Worm (Caenorhabditis elegans) whole organism, L2 larva: ENCODE results near the gene F54D8.6.
"Not testable (repeated sequence)": the region's sequence is repeated elsewhere in the genome, so short reads cannot be mapped to it uniquely, and the experiment has no call there.

Experiments used
- C34F6.9 ChIP-seq: fragments of 150-350 bp; optimal IDR thresholded peaks from 2 replicates; lab custom pipeline; 2014; ENCODE audit warnings: missing biosample characterization, missing genetic modification characterization
- R02D3.7 ChIP-seq: fragments of 150-350 bp; optimal IDR thresholded peaks from 2 replicates; lab custom pipeline; 2014; ENCODE audit warnings: missing biosample characterization, missing genetic modification characterization
- Y55F3AM.14 ChIP-seq: fragments of 200-800 bp; sonication (Bioruptor generic); optimal IDR thresholded peaks from 2 replicates; lab custom pipeline; 2018; ENCODE audit warnings: mild to moderate bottlenecking, missing genetic modification characterization, missing compliant biosample characterization
- ZK546.5 ChIP-seq: sonication (generic microtip); optimal IDR thresholded peaks from 2 replicates; lab custom pipeline; 2017; ENCODE audit warnings: missing biosample characterization, missing genetic modification characterization
- alr-1 ChIP-seq: fragments of 150-350 bp; optimal IDR thresholded peaks from 2 replicates; lab custom pipeline; 2014; ENCODE audit warnings: missing biosample characterization, missing genetic modification characterization
- aly-2 ChIP-seq: fragments of 150-350 bp; optimal IDR thresholded peaks from 2 replicates; lab custom pipeline; 2014; ENCODE audit warnings: missing biosample characterization, missing genetic modification characterization
- ama-1 ChIP-seq: fragments of 150-350 bp; optimal IDR thresholded peaks from 2 replicates; lab custom pipeline; 2018; ENCODE audit warnings: inconsistent platforms
- ceh-16 ChIP-seq: fragments of 150-350 bp; optimal IDR thresholded peaks from 2 replicates; lab custom pipeline; 2014; ENCODE audit warnings: missing biosample characterization, missing genetic modification characterization
- crh-2 ChIP-seq: sonication (generic microtip); optimal IDR thresholded peaks from 2 replicates; lab custom pipeline; 2017; ENCODE audit warnings: missing biosample characterization, missing genetic modification characterization
- dmd-4 ChIP-seq: sonication (generic microtip); optimal IDR thresholded peaks from 2 replicates; lab custom pipeline; 2017; ENCODE audit warnings: missing biosample characterization, missing genetic modification characterization
- elt-1 ChIP-seq: fragments of 150-350 bp; optimal IDR thresholded peaks from 2 replicates; lab custom pipeline; 2014; ENCODE audit warnings: missing biosample characterization, missing genetic modification characterization
- fos-1 ChIP-seq: fragments of 150-350 bp; optimal IDR thresholded peaks from 2 replicates; lab custom pipeline; 2014; ENCODE audit warnings: missing biosample characterization, missing genetic modification characterization
- gmeb-1 ChIP-seq: fragments of 150-350 bp; optimal IDR thresholded peaks from 2 replicates; lab custom pipeline; 2014; ENCODE audit warnings: missing biosample characterization, missing genetic modification characterization
- lin-11 ChIP-seq: fragments of 150-350 bp; sonication (generic microtip); optimal IDR thresholded peaks from 2 replicates; lab custom pipeline; 2014; ENCODE audit warnings: missing biosample characterization, missing genetic modification characterization, inconsistent platforms, mixed read lengths
- lin-13 ChIP-seq: fragments of 150-350 bp; optimal IDR thresholded peaks from 2 replicates; lab custom pipeline; 2014; ENCODE audit warnings: missing biosample characterization, missing genetic modification reagents, missing genetic modification characterization
- lin-39 ChIP-seq: fragments of 150-350 bp; optimal IDR thresholded peaks from 2 replicates; lab custom pipeline; 2014; ENCODE audit warnings: missing biosample characterization, missing genetic modification reagents, missing genetic modification characterization
- lsy-2 ChIP-seq, 2 experiments: fragments of 150-350 bp in 1 of 2; sonication (generic microtip) in 1 of 2; optimal IDR thresholded peaks; 2 replicates each; lab custom pipeline; 2014 to 2017; ENCODE audit warnings: missing biosample characterization in 2 of 2, missing genetic modification characterization in 2 of 2
- mab-5 ChIP-seq: fragments of 150-350 bp; optimal IDR thresholded peaks from 2 replicates; lab custom pipeline; 2014; ENCODE audit warnings: missing biosample characterization, missing genetic modification characterization
- mbf-1 ChIP-seq: sonication (generic microtip); optimal IDR thresholded peaks from 2 replicates; lab custom pipeline; 2017; ENCODE audit warnings: missing biosample characterization, missing genetic modification characterization
- mdl-1 ChIP-seq, 2 experiments: fragments of 150-350 bp in 1 of 2; sonication (generic microtip) in 1 of 2; optimal IDR thresholded peaks; 2 replicates each; lab custom pipeline; 2017; ENCODE audit warnings: missing biosample characterization in 2 of 2, missing genetic modification characterization in 2 of 2
- nhr-10 ChIP-seq: sonication (generic microtip); optimal IDR thresholded peaks from 2 replicates; lab custom pipeline; 2017; ENCODE audit warnings: missing biosample characterization, missing genetic modification characterization
- nhr-11 ChIP-seq: fragments of 150-350 bp; optimal IDR thresholded peaks from 2 replicates; lab custom pipeline; 2014; ENCODE audit warnings: missing biosample characterization, missing genetic modification characterization
- nhr-129 ChIP-seq: fragments of 150-350 bp; optimal IDR thresholded peaks from 2 replicates; lab custom pipeline; 2014; ENCODE audit warnings: missing biosample characterization, missing genetic modification characterization
- nhr-23 ChIP-seq: fragments of 150-350 bp; optimal IDR thresholded peaks from 2 replicates; lab custom pipeline; 2014; ENCODE audit warnings: missing biosample characterization, missing genetic modification reagents, missing genetic modification characterization
- nhr-25 ChIP-seq: fragments of 150-350 bp; sonication (generic microtip); optimal IDR thresholded peaks from 3 replicates; lab custom pipeline; 2014; ENCODE audit warnings: missing biosample characterization, missing genetic modification characterization
- nhr-6 ChIP-seq: fragments of 150-350 bp; optimal IDR thresholded peaks from 2 replicates; lab custom pipeline; 2014; ENCODE audit warnings: missing biosample characterization, missing genetic modification characterization
- peb-1 ChIP-seq: fragments of 150-350 bp; optimal IDR thresholded peaks from 2 replicates; lab custom pipeline; 2014; ENCODE audit warnings: missing biosample characterization, missing genetic modification characterization
- sem-4 ChIP-seq: fragments of 150-350 bp; optimal IDR thresholded peaks from 2 replicates; lab custom pipeline; 2014; ENCODE audit warnings: missing biosample characterization, missing genetic modification reagents, missing genetic modification characterization
- skn-1 ChIP-seq: sonication (generic microtip); optimal IDR thresholded peaks from 2 replicates; lab custom pipeline; 2017; ENCODE audit warnings: missing biosample characterization, missing genetic modification characterization
- sma-3 ChIP-seq: sonication (generic microtip); optimal IDR thresholded peaks from 2 replicates; lab custom pipeline; 2016; ENCODE audit warnings: missing genetic modification reagents, missing genetic modification characterization, missing compliant biosample characterization
- sma-9 ChIP-seq, 2 experiments: fragments of 150-350 bp in 1 of 2; sonication (generic microtip) in 1 of 2; optimal IDR thresholded peaks; 2 replicates each; lab custom pipeline; 2014 to 2016; ENCODE audit warnings: missing genetic modification characterization in 2 of 2, mild to moderate bottlenecking in 1 of 2, missing biosample characterization in 1 of 2, missing compliant biosample characterization in 1 of 2, missing genetic modification reagents in 1 of 2, moderate library complexity in 1 of 2
- snpc-4 ChIP-seq: fragments of 150-350 bp; optimal IDR thresholded peaks from 2 replicates; lab custom pipeline; 2014; ENCODE audit warnings: missing biosample characterization, missing genetic modification characterization
- unc-55 ChIP-seq: fragments of 150-350 bp; sonication (generic microtip); optimal IDR thresholded peaks from 3 replicates; lab custom pipeline; 2014; ENCODE audit warnings: missing biosample characterization, missing genetic modification reagents, missing genetic modification characterization
- unc-62 ChIP-seq: fragments of 150-350 bp; optimal IDR thresholded peaks from 2 replicates; lab custom pipeline; 2014; ENCODE audit warnings: missing biosample characterization, missing genetic modification reagents, missing genetic modification characterization
- zag-1 ChIP-seq: fragments of 150-350 bp; optimal IDR thresholded peaks from 2 replicates; lab custom pipeline; 2014; ENCODE audit warnings: missing biosample characterization, missing genetic modification characterization
- ztf-1 ChIP-seq: fragments of 200-800 bp; sonication (Bioruptor generic); conservative IDR thresholded peaks from 2 replicates; pipeline ENCODE4 v1.3.6; 2022; ENCODE audit warnings: missing genetic modification characterization, missing compliant biosample characterization
- ztf-11 ChIP-seq: sonication (generic microtip); optimal IDR thresholded peaks from 2 replicates; lab custom pipeline; 2017; ENCODE audit warnings: missing biosample characterization, missing genetic modification characterization

F54D8.6 gene

DNA sequence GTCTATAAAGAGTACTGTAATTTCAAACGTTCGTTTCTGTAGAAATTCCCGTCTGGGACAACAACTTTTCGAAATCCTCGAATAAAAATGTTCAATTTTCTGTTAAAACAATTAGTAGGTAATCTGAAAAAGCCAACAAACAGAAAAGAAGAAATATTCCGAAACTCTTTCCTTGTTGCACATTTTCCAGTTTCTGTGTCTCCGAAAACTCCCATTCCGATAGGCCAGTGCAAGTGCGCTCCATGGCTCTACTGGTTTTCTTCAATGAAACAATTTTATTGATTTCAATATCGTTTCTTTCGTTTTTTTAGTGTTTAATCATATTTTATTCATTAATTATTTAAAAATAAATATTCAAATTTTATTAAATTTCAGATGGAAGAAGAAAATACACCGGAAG lies at the start of gene F54D8.6:
Gene F54D8.6 (plus strand): TSS at position 370 of the 400 bp plus-strand sequence.
- peak; percentile 40 for TF ChIP-seq gmeb-1 (tag; lab: Kevin White, UChicago)
- TF ChIP-seq R02D3.7 (tag; lab: Kevin White, UChicago): no peak
- peak; percentile 30 for TF ChIP-seq fos-1 (tag; lab: Kevin White, UChicago)
- peak; percentile 83 for TF ChIP-seq C34F6.9 (tag; lab: Kevin White, UChicago)
- TF ChIP-seq ztf-1 (GFP tag; lab: Robert Waterston, UW): no peak
- TF ChIP-seq lin-13: peak; percentile 46
- TF ChIP-seq ztf-11 (tag; lab: Kevin White, UChicago): no peak
- peak; percentile 54 for TF ChIP-seq sma-3 (GFP tag; lab: Kevin White, UChicago)
- TF ChIP-seq mab-5: peak; percentile 2
- no peak for TF ChIP-seq nhr-10 (tag; lab: Kevin White, UChicago)
- peak; percentile 23 for TF ChIP-seq nhr-25 (tag; lab: Kevin White, UChicago)
- TF ChIP-seq lsy-2 (tag; optimal IDR thresholded peaks at IDR 0.05; lab: Kevin White, UChicago): peak in 1 of 2 experiments; percentile 69
- peak; percentile 74 for TF ChIP-seq unc-55 (GFP tag; lab: Kevin White, UChicago)
- peak; percentile 43 for TF ChIP-seq sma-9 (GFP tag; optimal IDR thresholded peaks at IDR 0.05; lab: Kevin White, UChicago)
- TF ChIP-seq sma-9 (tag; optimal IDR thresholded peaks at IDR 0.05; lab: Kevin White, UChicago): no peak
- peak; percentile 35 for TF ChIP-seq crh-2

DNA sequence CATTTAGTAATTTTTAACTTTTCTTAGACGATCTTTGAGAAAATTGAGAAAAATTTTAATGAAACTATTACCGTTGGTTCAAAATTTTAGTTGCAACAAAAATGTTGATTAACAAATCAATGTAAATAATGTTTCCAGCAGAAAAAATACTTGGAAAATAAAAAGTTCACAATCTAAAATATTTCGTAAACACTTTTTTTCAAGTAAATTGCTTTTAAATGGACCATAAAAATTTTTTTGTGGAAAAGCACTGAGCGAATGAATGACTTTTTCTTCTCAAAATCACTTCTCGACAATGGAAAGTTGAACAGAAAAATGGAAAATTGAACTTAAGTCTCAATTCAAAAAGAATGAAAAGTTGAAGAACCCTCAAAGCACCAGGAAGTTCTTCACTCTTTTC lies 49.2 kb upstream of the F54D8.6 start, which contains the start of gene C45G9.8:
Gene C45G9.8 (minus strand): TSS at position 101 of the 400 bp plus-strand sequence.
- no peak for TF ChIP-seq nhr-23 (tag; lab: Kevin White, UChicago)
- TF ChIP-seq aly-2 (tag; lab: Kevin White, UChicago): no peak
- no peak for TF ChIP-seq ama-1 (lab: Kevin White, UChicago)
- no peak for TF ChIP-seq lin-11
- TF ChIP-seq C34F6.9 (tag; lab: Kevin White, UChicago): no peak
- no peak for TF ChIP-seq sem-4 (tag; lab: Kevin White, UChicago)
- no peak for TF ChIP-seq ZK546.5 (tag; lab: Kevin White, UChicago)
- no peak for TF ChIP-seq dmd-4
- no peak for TF ChIP-seq skn-1 (tag; lab: Kevin White, UChicago)
- no peak for TF ChIP-seq nhr-6 (tag; lab: Kevin White, UChicago)
- no peak for TF ChIP-seq R02D3.7 (tag; lab: Kevin White, UChicago)
- no peak for TF ChIP-seq Y55F3AM.14
- TF ChIP-seq unc-62: no peak
- no peak for TF ChIP-seq nhr-25 (tag; lab: Kevin White, UChicago)
- no peak for TF ChIP-seq gmeb-1 (tag; lab: Kevin White, UChicago)
- no peak for TF ChIP-seq ceh-16
- TF ChIP-seq mbf-1 (tag; lab: Kevin White, UChicago): no peak
- no peak for TF ChIP-seq nhr-129
- TF ChIP-seq nhr-11 (tag; lab: Kevin White, UChicago): no peak
- TF ChIP-seq, all 48 proteins: peak for 0

DNA sequence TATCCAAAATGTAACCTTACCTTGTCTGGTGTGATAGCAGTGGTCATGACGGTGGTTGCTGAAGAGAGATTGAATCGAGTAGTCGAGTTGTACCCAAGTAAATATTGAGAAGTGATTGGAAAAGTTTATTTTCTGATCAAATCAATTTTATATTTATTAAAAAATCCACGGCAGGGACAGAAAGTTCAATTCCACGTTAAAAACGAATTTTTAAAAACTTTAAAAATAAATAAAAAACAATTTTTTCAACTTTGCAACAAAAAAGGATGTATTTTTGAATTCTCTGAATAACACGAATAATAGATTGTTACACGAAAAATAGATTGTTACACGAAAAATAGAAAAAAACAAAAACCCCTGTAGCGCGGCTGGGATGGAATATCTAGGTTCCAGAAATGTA lies 47.1 kb upstream of the F54D8.6 start, which contains the start of gene C45G9.9:
Gene C45G9.9 (minus strand): TSS at position 101 of the 400 bp plus-strand sequence.
- TF ChIP-seq mdl-1 (tag; optimal IDR thresholded peaks at IDR 0.05; lab: Kevin White, UChicago); lsy-2 (tag; optimal IDR thresholded peaks at IDR 0.05; lab: Kevin White, UChicago); nhr-129: not testable (repeated sequence)

DNA sequence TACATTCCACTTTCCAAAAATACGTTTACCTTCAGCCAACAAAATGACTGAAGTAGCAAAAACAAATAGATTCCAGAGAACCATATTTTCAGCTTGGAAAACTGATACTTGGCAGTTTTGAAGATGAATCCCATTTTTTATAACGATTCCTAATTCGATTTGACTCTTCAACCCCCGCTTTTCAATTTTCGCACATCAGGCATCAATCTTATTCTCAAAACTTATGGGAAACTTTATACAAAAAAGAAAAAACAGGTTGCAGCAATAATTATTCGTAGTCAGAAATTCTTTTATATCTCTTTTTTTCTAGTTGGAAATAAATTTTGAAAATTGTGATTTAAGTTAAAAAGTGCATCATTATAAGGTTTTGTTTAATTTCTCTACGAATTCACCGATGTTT lies 41.0 kb upstream of the F54D8.6 start, which contains the start of gene C45G9.10:
Gene C45G9.10 (minus strand): TSS at position 101 of the 400 bp plus-strand sequence.
- TF ChIP-seq zag-1 (tag; lab: Kevin White, UChicago) (no peak), unc-62 (no peak), R02D3.7 (tag; lab: Kevin White, UChicago) (no peak), nhr-129 (no peak), snpc-4 (tag; lab: Kevin White, UChicago) (no peak), ZK546.5 (tag; lab: Kevin White, UChicago) (no peak), sma-3 (GFP tag; lab: Kevin White, UChicago) (no peak), fos-1 (tag; lab: Kevin White, UChicago) (no peak), C34F6.9 (tag; lab: Kevin White, UChicago) (no peak), elt-1 (tag; lab: Kevin White, UChicago) (no peak), mdl-1 (tag; optimal IDR thresholded peaks at IDR 0.05; lab: Kevin White, UChicago) (no peak), lin-39 (no peak), alr-1 (tag; lab: Kevin White, UChicago) (no peak), nhr-11 (tag; lab: Kevin White, UChicago) (no peak), lin-11 (no peak), sma-9 (GFP tag; optimal IDR thresholded peaks at IDR 0.05; lab: Kevin White, UChicago) (no peak), sma-9 (tag; optimal IDR thresholded peaks at IDR 0.05; lab: Kevin White, UChicago) (no peak), nhr-6 (tag; lab: Kevin White, UChicago) (no peak), dmd-4 (no peak), mbf-1 (tag; lab: Kevin White, UChicago) (no peak), peb-1 (tag; lab: Kevin White, UChicago) (no peak)
